Worm (Caenorhabditis elegans) whole organism, early embryonic: ENCODE data around the gene F54B11.7.

Source experiments
- B0310.2 ChIP-seq: sonication (generic microtip); optimal IDR thresholded peaks from 2 replicates; lab custom pipeline; 2016; ENCODE audit warnings: mild to moderate bottlenecking, missing genetic modification characterization, missing compliant biosample characterization
- aly-1 ChIP-seq: sonication (generic microtip); optimal IDR thresholded peaks from 2 replicates; lab custom pipeline; 2016; ENCODE audit warnings: missing genetic modification characterization, missing compliant biosample characterization
- ama-1 ChIP-seq: fragments of 150-350 bp; optimal IDR thresholded peaks from 2 replicates; lab custom pipeline; 2014
- ceh-13 ChIP-seq: fragments of 200-800 bp; sonication (Bioruptor generic); optimal IDR thresholded peaks from 2 replicates; lab custom pipeline; 2018; ENCODE audit warnings: mild to moderate bottlenecking, missing genetic modification characterization, missing compliant biosample characterization
- flt-1 ChIP-seq: fragments of 200-800 bp; sonication (Bioruptor generic); IDR thresholded peaks from 2 replicates; pipeline ENCODE4 v1.3.6; 2022; ENCODE audit warnings: missing genetic modification characterization, missing compliant biosample characterization
- hnd-1 ChIP-seq: sonication (generic microtip); optimal IDR thresholded peaks from 2 replicates; lab custom pipeline; 2016; ENCODE audit warnings: missing genetic modification characterization, missing compliant biosample characterization
- sea-1 ChIP-seq: fragments of 200-800 bp; sonication (Bioruptor generic); conservative IDR thresholded peaks from 2 replicates; pipeline ENCODE4 v1.3.6; 2022; ENCODE audit warnings: missing genetic modification characterization, missing compliant biosample characterization
- tbx-11 ChIP-seq: fragments of 200-800 bp; sonication (Bioruptor generic); IDR thresholded peaks from 2 replicates; pipeline ENCODE4 v1.3.6; 2022; ENCODE audit warnings: missing genetic modification characterization, missing compliant biosample characterization
- tbx-37 ChIP-seq: fragments of 200-800 bp; sonication (Bioruptor generic); conservative IDR thresholded peaks from 2 replicates; pipeline ENCODE4 v1.3.6; 2022; ENCODE audit warnings: missing genetic modification reagents, missing genetic modification characterization, missing compliant biosample characterization
- tra-4 ChIP-seq: sonication (generic microtip); optimal IDR thresholded peaks from 2 replicates; lab custom pipeline; 2017; ENCODE audit warnings: missing genetic modification characterization, missing compliant biosample characterization

DNA sequence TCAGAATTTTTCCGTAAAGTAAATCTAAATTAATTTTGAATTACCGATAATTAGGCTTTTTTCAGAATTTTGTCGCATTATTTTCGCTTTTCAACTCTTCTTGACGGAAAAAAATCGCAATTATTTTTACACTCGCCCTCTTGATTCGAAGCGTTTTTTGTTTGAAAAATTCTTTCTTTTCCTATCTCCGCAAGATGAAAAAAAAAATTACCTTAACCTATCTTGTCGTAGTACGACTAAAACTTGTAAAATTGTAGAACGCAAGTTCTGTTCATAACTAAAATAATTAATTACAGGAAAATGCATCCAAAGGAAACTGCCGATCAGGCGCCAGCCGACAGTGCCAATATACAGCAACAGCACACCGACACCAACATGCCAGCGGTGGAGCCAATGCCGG lies at the start of gene F54B11.7:
- no peak for TF ChIP-seq tbx-11 (GFP tag; lab: Robert Waterston, UW)
- no peak for TF ChIP-seq flt-1 (GFP tag; lab: Robert Waterston, UW)
- TF ChIP-seq hnd-1 (tag; lab: Kevin White, UChicago), result no peak
- TF ChIP-seq ama-1, result no peak
- TF ChIP-seq aly-1, result no peak
- TF ChIP-seq sea-1, result no peak
- no peak for TF ChIP-seq tra-4
- TF ChIP-seq tbx-37 (GFP tag; lab: Robert Waterston, UW), result no peak
- no peak for TF ChIP-seq B0310.2
- TF ChIP-seq ceh-13 (GFP tag; lab: Kevin White, UChicago), result no peak
